Worm (Caenorhabditis elegans) whole organism, L3 larva: ENCODE data around the gene zyg-9.
A peak's percentile ranks its signal among the peaks of the same experiment; 100 is the strongest.

ENCODE experiments used
- ZK546.5 ChIP-seq: sonication (generic microtip); optimal IDR thresholded peaks from 2 replicates; lab custom pipeline; 2017; ENCODE audit warnings: missing biosample characterization, missing genetic modification characterization
- aly-2 ChIP-seq: fragments of 150-350 bp; optimal IDR thresholded peaks from 2 replicates; lab custom pipeline; 2014; ENCODE audit warnings: missing biosample characterization, missing genetic modification characterization
- ama-1 ChIP-seq: fragments of 150-350 bp; optimal IDR thresholded peaks from 2 replicates; lab custom pipeline; 2018
- ceh-16 ChIP-seq: sonication (generic microtip); optimal IDR thresholded peaks from 2 replicates; lab custom pipeline; 2017; ENCODE audit warnings: missing biosample characterization, missing genetic modification characterization
- ceh-28 ChIP-seq: fragments of 150-350 bp; optimal IDR thresholded peaks from 2 replicates; lab custom pipeline; 2014; ENCODE audit warnings: missing biosample characterization, missing genetic modification reagents, missing genetic modification characterization
- ceh-82 ChIP-seq: fragments of 150-350 bp; optimal IDR thresholded peaks from 2 replicates; lab custom pipeline; 2014; ENCODE audit warnings: missing biosample characterization, missing genetic modification characterization
- ceh-9 ChIP-seq: sonication (generic microtip); optimal IDR thresholded peaks from 2 replicates; lab custom pipeline; 2018; ENCODE audit warnings: missing biosample characterization, missing genetic modification characterization
- daf-12 ChIP-seq: fragments of 150-350 bp; optimal IDR thresholded peaks from 2 replicates; lab custom pipeline; 2014; ENCODE audit warnings: missing biosample characterization, missing genetic modification reagents, missing genetic modification characterization
- egl-27 ChIP-seq: sonication (generic microtip); optimal IDR thresholded peaks from 4 replicates; lab custom pipeline; 2017; ENCODE audit warnings: missing biosample characterization, missing genetic modification reagents, missing genetic modification characterization
- egl-5 ChIP-seq: fragments of 150-350 bp; optimal IDR thresholded peaks from 2 replicates; lab custom pipeline; 2017; ENCODE audit warnings: missing biosample characterization, missing genetic modification reagents, missing genetic modification characterization, inconsistent platforms
- elt-1 ChIP-seq: fragments of 150-350 bp; optimal IDR thresholded peaks from 2 replicates; lab custom pipeline; 2014; ENCODE audit warnings: missing biosample characterization, missing genetic modification characterization
- elt-2 ChIP-seq: sonication (generic microtip); optimal IDR thresholded peaks from 2 replicates; lab custom pipeline; 2016; ENCODE audit warnings: missing genetic modification reagents, mild to moderate bottlenecking, missing genetic modification characterization, missing compliant biosample characterization
- elt-3 ChIP-seq, 3 experiments: fragments of 150-350 bp in 1 of 3; sonication (generic microtip) in 2 of 3; optimal IDR thresholded peaks; 2 replicates in 2 of 3; 4 replicates in 1 of 3; lab custom pipeline; 2014 to 2017; ENCODE audit warnings: missing biosample characterization in 3 of 3, missing genetic modification characterization in 3 of 3
- eor-1 ChIP-seq, 2 experiments: fragments of 150-350 bp; optimal IDR thresholded peaks; 2 replicates each; lab custom pipeline; 2014 to 2018; ENCODE audit warnings: missing biosample characterization in 2 of 2, missing genetic modification characterization in 2 of 2
- fkh-10 ChIP-seq: sonication (generic microtip); optimal IDR thresholded peaks from 2 replicates; lab custom pipeline; 2017; ENCODE audit warnings: missing biosample characterization, missing genetic modification reagents, missing genetic modification characterization
- fos-1 ChIP-seq: fragments of 150-350 bp; optimal IDR thresholded peaks from 2 replicates; lab custom pipeline; 2014; ENCODE audit warnings: missing biosample characterization, missing genetic modification characterization
- hmg-11 ChIP-seq: sonication (generic microtip); optimal IDR thresholded peaks from 2 replicates; lab custom pipeline; 2016; ENCODE audit warnings: missing genetic modification characterization, missing compliant biosample characterization
- lin-15B ChIP-seq: fragments of 150-350 bp; optimal IDR thresholded peaks from 2 replicates; lab custom pipeline; 2014; ENCODE audit warnings: missing biosample characterization, missing genetic modification characterization
- lin-39 ChIP-seq: fragments of 150-350 bp; optimal IDR thresholded peaks from 2 replicates; lab custom pipeline; 2018; ENCODE audit warnings: missing biosample characterization, missing genetic modification reagents, missing genetic modification characterization
- lsy-12 ChIP-seq: sonication (generic microtip); optimal IDR thresholded peaks from 2 replicates; lab custom pipeline; 2016; ENCODE audit warnings: mild to moderate bottlenecking, missing genetic modification characterization, missing compliant biosample characterization
- mdl-1 ChIP-seq: fragments of 150-350 bp; optimal IDR thresholded peaks from 2 replicates; lab custom pipeline; 2014; ENCODE audit warnings: missing biosample characterization, missing genetic modification characterization
- mml-1 ChIP-seq: fragments of 150-350 bp; sonication (generic microtip); optimal IDR thresholded peaks from 3 replicates; lab custom pipeline; 2014; ENCODE audit warnings: missing biosample characterization, missing genetic modification characterization
- nfya-1 ChIP-seq: sonication (generic microtip); optimal IDR thresholded peaks from 2 replicates; lab custom pipeline; 2017; ENCODE audit warnings: missing genetic modification characterization, mild to moderate bottlenecking, missing compliant biosample characterization, antibody characterized with exemption, moderate library complexity; ENCODE audit not compliant: insufficient read depth
- nhr-11 ChIP-seq: fragments of 150-350 bp; optimal IDR thresholded peaks from 2 replicates; lab custom pipeline; 2014; ENCODE audit warnings: missing biosample characterization, missing genetic modification characterization
- nhr-23 ChIP-seq: fragments of 150-350 bp; optimal IDR thresholded peaks from 2 replicates; lab custom pipeline; 2014; ENCODE audit warnings: missing biosample characterization, missing genetic modification reagents, missing genetic modification characterization
- nhr-237 ChIP-seq: fragments of 150-350 bp; optimal IDR thresholded peaks from 2 replicates; lab custom pipeline; 2014; ENCODE audit warnings: missing biosample characterization, missing genetic modification characterization
- nhr-28 ChIP-seq: fragments of 150-350 bp; optimal IDR thresholded peaks from 2 replicates; lab custom pipeline; 2014; ENCODE audit warnings: missing biosample characterization, missing genetic modification characterization
- nhr-43 ChIP-seq: sonication (generic microtip); optimal IDR thresholded peaks from 2 replicates; lab custom pipeline; 2016; ENCODE audit warnings: mild to moderate bottlenecking, missing genetic modification characterization, missing compliant biosample characterization; ENCODE audit not compliant: poor library complexity, severe bottlenecking
- nhr-67 ChIP-seq: fragments of 150-350 bp; optimal IDR thresholded peaks from 2 replicates; lab custom pipeline; 2014; ENCODE audit warnings: missing biosample characterization, missing genetic modification characterization
- nhr-76 ChIP-seq: fragments of 150-350 bp; sonication (generic microtip); optimal IDR thresholded peaks from 5 replicates; lab custom pipeline; 2014; ENCODE audit warnings: missing biosample characterization, missing genetic modification characterization
- nhr-77 ChIP-seq: fragments of 150-350 bp; optimal IDR thresholded peaks from 2 replicates; lab custom pipeline; 2014; ENCODE audit warnings: missing biosample characterization, missing genetic modification characterization
- pha-4 ChIP-seq: fragments of 150-350 bp; optimal IDR thresholded peaks from 2 replicates; lab custom pipeline; 2014; ENCODE audit warnings: missing biosample characterization, missing genetic modification reagents, missing genetic modification characterization
- pqm-1 ChIP-seq: fragments of 150-350 bp; optimal IDR thresholded peaks from 2 replicates; lab custom pipeline; 2017; ENCODE audit warnings: missing biosample characterization, missing genetic modification characterization, inconsistent platforms
- skn-1 ChIP-seq: fragments of 150-350 bp; optimal IDR thresholded peaks from 2 replicates; lab custom pipeline; 2014; ENCODE audit warnings: missing biosample characterization, missing genetic modification characterization
- snpc-4 ChIP-seq: fragments of 150-350 bp; optimal IDR thresholded peaks from 2 replicates; lab custom pipeline; 2014; ENCODE audit warnings: missing biosample characterization, missing genetic modification characterization
- zag-1 ChIP-seq: fragments of 150-350 bp; optimal IDR thresholded peaks from 2 replicates; lab custom pipeline; 2014; ENCODE audit warnings: missing biosample characterization, missing genetic modification characterization
- ztf-4 ChIP-seq: fragments of 150-350 bp; optimal IDR thresholded peaks from 2 replicates; lab custom pipeline; 2014; ENCODE audit warnings: missing biosample characterization, missing genetic modification characterization

Gene zyg-9

DNA sequence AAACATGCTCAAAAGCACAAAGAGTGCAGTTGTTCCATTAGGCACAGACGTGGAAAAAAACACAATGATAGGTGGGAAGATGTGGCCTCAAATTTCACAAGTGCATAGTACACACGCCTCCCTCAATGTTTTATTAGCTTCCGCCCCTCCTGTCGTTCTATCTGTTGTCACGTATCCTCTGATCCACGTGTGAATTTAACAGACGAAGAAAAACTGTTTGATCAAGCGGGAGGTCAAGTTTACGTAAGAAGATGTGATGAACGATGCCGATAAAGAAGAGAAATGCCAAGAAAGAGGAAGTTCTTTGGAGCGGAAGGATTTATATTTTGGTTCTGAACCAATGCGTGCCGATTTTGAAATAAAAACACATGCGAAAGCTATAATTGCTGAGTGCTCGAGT is 6.9 kb upstream of the zyg-9 start:
- TF ChIP-seq lin-15B (tag; lab: Kevin White, UChicago) (no peak), elt-1 (tag; lab: Kevin White, UChicago) (no peak), pha-4 (tag; lab: Kevin White, UChicago) (peak; percentile 10)
- TF ChIP-seq, all 47 proteins: peak for 1

DNA sequence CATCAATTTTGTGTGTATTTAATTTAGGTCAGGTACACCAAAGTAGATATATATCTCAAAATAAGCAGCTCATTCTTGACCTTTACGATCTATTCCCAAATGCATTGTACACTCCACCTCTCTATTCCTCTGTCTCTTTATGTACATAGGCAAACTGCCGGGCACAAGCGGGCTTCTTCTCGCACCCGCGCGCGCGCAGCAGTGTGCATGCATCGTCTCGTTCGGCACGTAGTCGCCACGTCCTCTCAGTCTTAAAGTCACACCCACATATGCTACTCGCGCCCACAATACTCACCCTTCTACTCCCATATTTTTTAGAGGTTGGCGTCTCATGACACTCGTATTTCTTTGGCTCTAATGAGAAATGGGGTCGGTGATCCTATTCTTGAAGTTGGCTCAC is 6.2 kb upstream of the zyg-9 start:
- TF ChIP-seq nhr-23 (tag; lab: Kevin White, UChicago) (no peak), fkh-10 (GFP tag; lab: Kevin White, UChicago) (no peak), egl-5 (tag; lab: Kevin White, UChicago) (no peak), elt-2 (tag; lab: Kevin White, UChicago) (no peak), zag-1 (tag; lab: Kevin White, UChicago) (no peak), lin-39 (tag; lab: Kevin White, UChicago) (peak; percentile 90), aly-2 (tag; lab: Kevin White, UChicago) (no peak), eor-1 (tag; optimal IDR thresholded peaks at IDR 0.05; lab: Kevin White, UChicago) (no peak), nhr-77 (tag; lab: Kevin White, UChicago) (no peak), egl-27 (tag; lab: Kevin White, UChicago) (no peak), pha-4 (tag; lab: Kevin White, UChicago) (peak; percentile 73), ama-1 (lab: Kevin White, UChicago) (no peak), nhr-28 (tag; lab: Kevin White, UChicago) (no peak), pqm-1 (tag; lab: Kevin White, UChicago) (no peak), ztf-4 (tag; lab: Kevin White, UChicago) (no peak), nfya-1 (tag; lab: Kevin White, UChicago) (no peak)

DNA sequence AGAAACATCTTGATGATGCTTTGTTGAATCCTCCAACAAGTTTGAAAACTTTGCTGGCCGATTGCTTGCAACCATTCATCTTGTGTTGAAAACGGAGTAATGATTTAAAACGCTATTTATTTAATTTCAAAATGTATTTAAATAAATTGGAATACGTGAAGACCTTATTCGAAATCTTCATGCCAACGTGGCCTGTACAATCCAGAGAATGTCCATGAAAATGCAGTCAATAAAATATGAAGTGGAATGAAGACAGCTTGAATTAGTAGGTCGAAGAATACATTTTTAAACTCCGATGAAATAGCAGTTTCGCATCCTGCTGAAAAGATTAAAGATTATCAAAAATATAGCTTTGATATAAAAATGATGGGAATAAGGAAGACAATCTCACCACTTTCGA is 3.1 kb upstream of the zyg-9 start, which contains the start of gene F22B5.5:
Gene F22B5.5, minus strand, starts transcription at position 101 of the 400 bp plus-strand sequence.
- TF ChIP-seq egl-27 (tag; lab: Kevin White, UChicago) (no peak), elt-1 (tag; lab: Kevin White, UChicago) (no peak), nfya-1 (tag; lab: Kevin White, UChicago) (no peak), lin-15B (tag; lab: Kevin White, UChicago) (no peak), snpc-4 (tag; lab: Kevin White, UChicago) (no peak), ceh-16 (tag; lab: Kevin White, UChicago) (no peak), pqm-1 (tag; lab: Kevin White, UChicago) (no peak), elt-3 (tag; optimal IDR thresholded peaks at IDR 0.05; lab: Kevin White, UChicago) (no peak), elt-2 (tag; lab: Kevin White, UChicago) (no peak), ceh-9 (tag; lab: Kevin White, UChicago) (no peak), eor-1 (tag; optimal IDR thresholded peaks at IDR 0.05; lab: Kevin White, UChicago) (no peak), nhr-43 (tag; lab: Kevin White, UChicago) (no peak)

DNA sequence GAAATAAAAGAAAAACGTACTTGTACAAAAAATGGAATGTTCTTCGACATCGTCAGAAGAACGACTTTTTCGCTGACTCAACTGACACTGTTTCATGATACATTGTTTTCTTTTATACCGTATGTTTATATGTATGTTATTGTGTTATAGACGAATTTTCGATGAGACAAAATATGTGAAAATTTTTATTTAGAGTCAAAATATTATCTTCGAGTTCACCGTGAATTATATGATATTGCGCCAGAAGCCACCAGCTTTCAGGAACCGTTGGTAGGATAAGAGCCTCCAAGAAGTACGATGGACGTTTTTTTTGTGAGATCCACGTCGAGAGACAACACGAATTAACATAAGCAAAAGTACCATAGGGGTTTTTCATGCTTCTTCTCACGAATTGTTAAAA is 1.5 kb upstream of the zyg-9 start, which contains the start of gene F22B5.6:
Gene F22B5.6, minus strand, starts transcription at position 101 of the 400 bp plus-strand sequence.
- TF ChIP-seq nfya-1 (tag; lab: Kevin White, UChicago) = no peak
- no peak for TF ChIP-seq fos-1 (tag; lab: Kevin White, UChicago)
- TF ChIP-seq nhr-11 (tag; lab: Kevin White, UChicago) = no peak

DNA sequence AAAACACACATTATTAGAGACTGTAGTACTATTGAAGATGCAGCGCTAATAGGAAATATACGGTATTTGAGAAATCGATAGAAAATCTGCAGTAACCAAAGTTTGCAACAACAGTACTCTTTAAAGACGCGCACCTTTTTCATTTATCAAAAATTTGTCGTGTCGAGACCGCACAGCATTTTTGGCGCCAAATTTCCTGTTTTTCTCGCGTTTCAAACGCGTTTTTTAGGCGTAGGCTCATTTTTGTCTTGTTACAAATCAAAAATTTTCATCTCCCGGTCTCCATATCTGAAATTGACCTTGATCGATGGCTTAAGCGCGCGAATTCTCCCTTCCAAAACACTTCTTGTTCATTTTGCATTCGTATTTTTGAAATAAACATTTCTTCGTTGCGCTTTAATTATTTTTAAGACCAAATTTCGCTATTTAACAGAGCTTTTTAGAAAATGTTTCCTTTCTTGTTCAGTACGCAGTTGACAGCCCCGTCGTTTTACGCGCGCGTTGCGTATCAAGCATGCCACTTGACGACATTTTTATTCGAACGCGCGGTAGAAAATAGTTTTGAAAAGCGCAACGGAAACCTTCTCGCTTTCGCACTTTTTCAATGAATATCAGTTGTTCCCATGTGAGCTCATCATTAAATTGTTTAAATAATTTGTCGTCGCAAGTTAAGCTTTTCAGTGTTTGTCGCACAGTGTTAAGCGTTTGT is 783 bp upstream of the zyg-9 start:
- TF ChIP-seq daf-12 (tag; lab: Kevin White, UChicago) = no peak
- TF ChIP-seq lsy-12 = no peak
- TF ChIP-seq nfya-1 (tag; lab: Kevin White, UChicago) = no peak
- no peak for TF ChIP-seq elt-1 (tag; lab: Kevin White, UChicago)
- TF ChIP-seq nhr-23 (tag; lab: Kevin White, UChicago) = no peak
- no peak for TF ChIP-seq fkh-10 (GFP tag; lab: Kevin White, UChicago)

DNA sequence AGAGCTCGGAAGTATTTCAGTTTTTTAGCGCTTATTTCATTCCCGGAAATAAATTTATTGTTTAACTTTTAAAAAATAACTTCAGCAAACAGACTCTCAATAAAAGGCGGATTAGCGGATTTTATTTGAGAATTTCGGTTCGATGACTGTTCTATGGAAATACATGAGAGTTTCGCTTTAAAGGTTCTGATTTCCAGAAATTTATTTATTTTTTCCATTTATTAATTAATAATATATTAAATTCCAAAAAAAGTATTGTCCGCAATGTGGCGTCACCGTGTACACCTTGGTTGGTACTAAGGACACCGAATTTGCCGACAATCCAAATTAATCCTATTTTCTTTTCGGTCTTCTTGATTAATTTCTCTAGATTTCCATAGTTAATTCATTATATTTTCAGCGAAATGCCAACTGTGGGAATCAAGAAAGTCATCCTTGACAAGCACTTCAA is 6.9 kb downstream of the zyg-9 start, which contains the start of gene fars-3:
Gene fars-3, plus strand, starts transcription at position 401 of the 451 bp plus-strand sequence.
- TF ChIP-seq mml-1 (tag; lab: Kevin White, UChicago) = no peak
- no peak for TF ChIP-seq nhr-77 (tag; lab: Kevin White, UChicago)
- no peak for TF ChIP-seq snpc-4 (tag; lab: Kevin White, UChicago)
- no peak for TF ChIP-seq nhr-67 (tag; lab: Kevin White, UChicago)
- TF ChIP-seq mdl-1 (tag; lab: Kevin White, UChicago) = no peak
- TF ChIP-seq ceh-9 (tag; lab: Kevin White, UChicago) = no peak
- TF ChIP-seq lin-39 (tag; lab: Kevin White, UChicago) = no peak
- TF ChIP-seq skn-1 = no peak
- TF ChIP-seq ZK546.5 (tag; lab: Kevin White, UChicago) = no peak
- no peak for TF ChIP-seq aly-2 (tag; lab: Kevin White, UChicago)
- TF ChIP-seq nhr-76 (tag; lab: Kevin White, UChicago) = no peak
- no peak for TF ChIP-seq ceh-82
- TF ChIP-seq pha-4 (tag; lab: Kevin White, UChicago) = peak; percentile 56
- no peak for TF ChIP-seq egl-27 (tag; lab: Kevin White, UChicago)
- peak; percentile 8 for TF ChIP-seq lin-15B (tag; lab: Kevin White, UChicago)
- peak; percentile 52 for TF ChIP-seq nhr-23 (tag; lab: Kevin White, UChicago)
- TF ChIP-seq hmg-11 (tag; lab: Kevin White, UChicago) = no peak
- TF ChIP-seq nhr-28 (tag; lab: Kevin White, UChicago) = no peak
- TF ChIP-seq nfya-1 (tag; lab: Kevin White, UChicago) = no peak
- no peak for TF ChIP-seq nhr-237 (tag; lab: Kevin White, UChicago)
- no peak for TF ChIP-seq daf-12 (tag; lab: Kevin White, UChicago)
- TF ChIP-seq elt-3 (tag; optimal IDR thresholded peaks at IDR 0.05; lab: Kevin White, UChicago) = no peak
- TF ChIP-seq egl-5 (tag; lab: Kevin White, UChicago) = no peak
- TF ChIP-seq ceh-28 (tag; lab: Kevin White, UChicago) = no peak
